Fruit fly (Drosophila melanogaster) whole organism, pupa: ENCODE measurements around the gene CG43133.

Experiments
- CG10348 ChIP-seq: fragments of 200-800 bp; sonication (Bioruptor generic); IDR thresholded peaks from 2 replicates; pipeline ENCODE4 v1.3.6; 2022; ENCODE audit warnings: missing biosample characterization, missing genetic modification characterization
- CG12605 ChIP-seq: fragments of 200-800 bp; sonication (Bioruptor generic); IDR thresholded peaks from 2 replicates; pipeline ENCODE4 v1.3.6; 2022; ENCODE audit warnings: missing biosample characterization, missing genetic modification characterization
- CG13204 ChIP-seq: fragments of 200-800 bp; sonication (Bioruptor generic); optimal IDR thresholded peaks from 2 replicates; lab custom pipeline; 2018; ENCODE audit warnings: missing biosample characterization, mild to moderate bottlenecking, missing genetic modification characterization, moderate library complexity
- CG14655 ChIP-seq: fragments of 200-800 bp; sonication (Bioruptor generic); optimal IDR thresholded peaks from 3 replicates; lab custom pipeline; 2017; ENCODE audit warnings: mild to moderate bottlenecking, missing biosample characterization, missing genetic modification reagents, missing genetic modification characterization
- CG32121 ChIP-seq: fragments of 200-800 bp; sonication (Bioruptor generic); IDR thresholded peaks from 2 replicates; pipeline ENCODE4 v1.3.6; 2022; ENCODE audit warnings: missing biosample characterization, missing genetic modification characterization
- CG8301 ChIP-seq: fragments of 200-800 bp; sonication (Bioruptor generic); optimal IDR thresholded peaks from 2 replicates; lab custom pipeline; 2018; ENCODE audit warnings: missing biosample characterization, mild to moderate bottlenecking, missing genetic modification characterization
- EcR ChIP-seq: fragments of 200-800 bp; sonication (Bioruptor generic); optimal IDR thresholded peaks from 3 replicates; lab custom pipeline; 2019; ENCODE audit warnings: missing biosample characterization, missing genetic modification characterization, mild to moderate bottlenecking, moderate library complexity, missing genetic modification reagents
- Ets98B ChIP-seq: fragments of 200-800 bp; sonication (Bioruptor generic); IDR thresholded peaks from 2 replicates; pipeline ENCODE4 v1.3.6; 2022; ENCODE audit warnings: missing biosample characterization, missing genetic modification characterization
- Pif1A ChIP-seq: fragments of 200-800 bp; sonication (Bioruptor generic); optimal IDR thresholded peaks from 3 replicates; lab custom pipeline; 2016; ENCODE audit warnings: missing biosample characterization, missing genetic modification characterization
- Snoo ChIP-seq: fragments of 200-800 bp; sonication (Bioruptor generic); optimal IDR thresholded peaks from 3 replicates; lab custom pipeline; 2017; ENCODE audit warnings: missing biosample characterization, mild to moderate bottlenecking, missing genetic modification characterization, inconsistent platforms
- gl ChIP-seq: fragments of 200-800 bp; sonication (Bioruptor generic); optimal IDR thresholded peaks from 2 replicates; lab custom pipeline; 2018; ENCODE audit warnings: missing biosample characterization, mild to moderate bottlenecking, missing genetic modification characterization

- TF ChIP-seq EcR (GFP tag; lab: Kevin White, UChicago), result peak; percentile 12
- TF ChIP-seq gl, result no peak
- TF ChIP-seq CG12605 (GFP tag; lab: Robert Waterston, UW), result no peak
- TF ChIP-seq CG13204 (GFP tag; lab: Kevin White, UChicago), result no peak
- no peak for TF ChIP-seq CG14655 (GFP tag; lab: Kevin White, UChicago)
- TF ChIP-seq Snoo (tag; lab: Kevin White, UChicago), result no peak
- no peak for TF ChIP-seq CG8301 (tag; lab: Kevin White, UChicago)
- TF ChIP-seq CG10348 (GFP tag; lab: Robert Waterston, UW), result no peak
- TF ChIP-seq Ets98B, result no peak
- TF ChIP-seq CG32121 (GFP tag; lab: Robert Waterston, UW), result no peak
- TF ChIP-seq Pif1A (GFP tag; lab: Kevin White, UChicago), result no peak
Observed at dm6 chrX:18094130-18094529, 35.8 kb downstream of the CG43133 start.
